Worm (Caenorhabditis elegans) whole organism, late embryonic: ENCODE data around the gene sipa-1.
A peak's percentile ranks its signal among the peaks of the same experiment; 100 is the strongest.

Experiments used
- C08G9.2 ChIP-seq: sonication (generic microtip); optimal IDR thresholded peaks from 2 replicates; lab custom pipeline; 2016; ENCODE audit warnings: mild to moderate bottlenecking, missing genetic modification characterization, moderate library complexity, missing compliant biosample characterization
- C38D4.7 ChIP-seq: fragments of 200-800 bp; sonication (Bioruptor generic); optimal IDR thresholded peaks from 2 replicates; lab custom pipeline; 2018; ENCODE audit warnings: mild to moderate bottlenecking, missing genetic modification characterization, moderate library complexity, missing compliant biosample characterization
- K09A11.1 ChIP-seq: sonication (generic microtip); optimal IDR thresholded peaks from 2 replicates; lab custom pipeline; 2017; ENCODE audit warnings: antibody characterized with exemption, mild to moderate bottlenecking, missing genetic modification characterization, missing compliant biosample characterization; ENCODE audit not compliant: insufficient read depth
- Y22D7AL.16 ChIP-seq: sonication (generic microtip); optimal IDR thresholded peaks from 2 replicates; lab custom pipeline; 2016; ENCODE audit warnings: missing genetic modification characterization, missing compliant biosample characterization
- ceh-14 ChIP-seq: sonication (generic microtip); optimal IDR thresholded peaks from 2 replicates; lab custom pipeline; 2016; ENCODE audit warnings: missing genotype, missing genetic modification characterization, missing compliant biosample characterization
- ceh-18 ChIP-seq: sonication (generic microtip); optimal IDR thresholded peaks from 2 replicates; lab custom pipeline; 2016; ENCODE audit warnings: missing genetic modification characterization, missing compliant biosample characterization
- ceh-2 ChIP-seq: sonication (generic microtip); optimal IDR thresholded peaks from 2 replicates; lab custom pipeline; 2016; ENCODE audit warnings: missing genotype, missing genetic modification characterization, missing compliant biosample characterization
- ceh-24 ChIP-seq: sonication (generic microtip); optimal IDR thresholded peaks from 2 replicates; lab custom pipeline; 2016; ENCODE audit warnings: mild to moderate bottlenecking, missing genetic modification characterization, missing compliant biosample characterization
- ceh-31 ChIP-seq: sonication (generic microtip); optimal IDR thresholded peaks from 2 replicates; lab custom pipeline; 2016; ENCODE audit warnings: missing genetic modification characterization, missing compliant biosample characterization
- ceh-34 ChIP-seq: sonication (generic microtip); optimal IDR thresholded peaks from 2 replicates; lab custom pipeline; 2016; ENCODE audit warnings: mild to moderate bottlenecking, missing genetic modification characterization, missing compliant biosample characterization
- ceh-45 ChIP-seq: fragments of 200-800 bp; sonication (Bioruptor generic); IDR thresholded peaks from 2 replicates; pipeline ENCODE4 v1.3.6; 2022; ENCODE audit warnings: missing genetic modification reagents, missing genetic modification characterization, missing compliant biosample characterization
- ceh-48 ChIP-seq: sonication (generic microtip); optimal IDR thresholded peaks from 2 replicates; lab custom pipeline; 2016; ENCODE audit warnings: missing genetic modification characterization, inconsistent platforms, missing compliant biosample characterization
- ceh-9 ChIP-seq: sonication (generic microtip); optimal IDR thresholded peaks from 2 replicates; lab custom pipeline; 2016; ENCODE audit warnings: mild to moderate bottlenecking, missing genetic modification characterization, inconsistent platforms, missing compliant biosample characterization
- dmd-4 ChIP-seq: sonication (generic microtip); optimal IDR thresholded peaks from 2 replicates; lab custom pipeline; 2016; ENCODE audit warnings: borderline replicate concordance, missing genetic modification characterization, missing compliant biosample characterization
- elt-2 ChIP-seq: sonication (generic microtip); optimal IDR thresholded peaks from 2 replicates; lab custom pipeline; 2016; ENCODE audit warnings: missing genetic modification reagents, missing genetic modification characterization, missing compliant biosample characterization
- ets-4 ChIP-seq: sonication (generic microtip); optimal IDR thresholded peaks from 2 replicates; lab custom pipeline; 2016; ENCODE audit warnings: missing genetic modification characterization, missing compliant biosample characterization
- eyg-1 ChIP-seq: sonication (generic microtip); optimal IDR thresholded peaks from 2 replicates; lab custom pipeline; 2016; ENCODE audit warnings: missing genotype, missing genetic modification characterization, missing compliant biosample characterization
- fax-1 ChIP-seq: sonication (generic microtip); optimal IDR thresholded peaks from 2 replicates; lab custom pipeline; 2016; ENCODE audit warnings: missing genotype, missing genetic modification characterization, missing compliant biosample characterization
- fkh-6 ChIP-seq: sonication (generic microtip); optimal IDR thresholded peaks from 2 replicates; lab custom pipeline; 2016; ENCODE audit warnings: missing genetic modification characterization, missing compliant biosample characterization
- hlh-13 ChIP-seq: fragments of 200-800 bp; sonication (Bioruptor generic); optimal IDR thresholded peaks from 2 replicates; lab custom pipeline; 2018; ENCODE audit warnings: mild to moderate bottlenecking, missing genetic modification characterization, missing compliant biosample characterization
- hlh-15 ChIP-seq: sonication (generic microtip); optimal IDR thresholded peaks from 2 replicates; lab custom pipeline; 2016; ENCODE audit warnings: missing genetic modification characterization, missing compliant biosample characterization
- hlh-30 ChIP-seq: sonication (generic microtip); optimal IDR thresholded peaks from 2 replicates; lab custom pipeline; 2017; ENCODE audit warnings: antibody characterized with exemption, missing genetic modification characterization, missing compliant biosample characterization; ENCODE audit not compliant: insufficient read depth
- hlh-6 ChIP-seq: sonication (generic microtip); optimal IDR thresholded peaks from 2 replicates; lab custom pipeline; 2016; ENCODE audit warnings: missing genotype, missing genetic modification characterization, missing compliant biosample characterization
- hlh-8 ChIP-seq: sonication (generic microtip); optimal IDR thresholded peaks from 2 replicates; lab custom pipeline; 2016; ENCODE audit warnings: missing genotype, missing genetic modification characterization, missing compliant biosample characterization
- lim-6 ChIP-seq: sonication (generic microtip); optimal IDR thresholded peaks from 2 replicates; lab custom pipeline; 2016; ENCODE audit warnings: missing genetic modification characterization, missing compliant biosample characterization
- madf-2 ChIP-seq: sonication (generic microtip); optimal IDR thresholded peaks from 2 replicates; lab custom pipeline; 2017; ENCODE audit warnings: missing genetic modification characterization, missing compliant biosample characterization
- nfya-1 ChIP-seq: sonication (generic microtip); optimal IDR thresholded peaks from 2 replicates; lab custom pipeline; 2017; ENCODE audit warnings: missing genetic modification characterization, mild to moderate bottlenecking, missing compliant biosample characterization, antibody characterized with exemption, moderate library complexity
- nhr-232 ChIP-seq: sonication (generic microtip); optimal IDR thresholded peaks from 2 replicates; lab custom pipeline; 2016; ENCODE audit warnings: missing genetic modification characterization, missing compliant biosample characterization
- pag-3 ChIP-seq: sonication (generic microtip); optimal IDR thresholded peaks from 2 replicates; lab custom pipeline; 2016; ENCODE audit warnings: missing compliant biosample characterization, missing genetic modification characterization, borderline replicate concordance
- pax-1 ChIP-seq: fragments of 150-350 bp; optimal IDR thresholded peaks from 2 replicates; lab custom pipeline; 2014; ENCODE audit warnings: missing biosample characterization, missing genetic modification characterization
- pha-2 ChIP-seq: sonication (generic microtip); optimal IDR thresholded peaks from 2 replicates; lab custom pipeline; 2017; ENCODE audit warnings: mild to moderate bottlenecking, missing genetic modification characterization, missing compliant biosample characterization
- pqm-1 ChIP-seq: sonication (generic microtip); optimal IDR thresholded peaks from 2 replicates; lab custom pipeline; 2016; ENCODE audit warnings: missing genetic modification characterization, missing compliant biosample characterization
- ref-2 ChIP-seq: sonication (generic microtip); optimal IDR thresholded peaks from 2 replicates; lab custom pipeline; 2016; ENCODE audit warnings: missing genetic modification characterization, missing compliant biosample characterization
- rnt-1 ChIP-seq: sonication (generic microtip); optimal IDR thresholded peaks from 2 replicates; lab custom pipeline; 2016; ENCODE audit warnings: missing genetic modification characterization, missing compliant biosample characterization
- sox-4 ChIP-seq: sonication (generic microtip); optimal IDR thresholded peaks from 2 replicates; lab custom pipeline; 2017; ENCODE audit warnings: mild to moderate bottlenecking, missing genetic modification characterization, inconsistent platforms, missing compliant biosample characterization
- tbx-2 ChIP-seq: sonication (generic microtip); optimal IDR thresholded peaks from 2 replicates; lab custom pipeline; 2016; ENCODE audit warnings: missing genetic modification characterization, missing compliant biosample characterization
- tbx-7 ChIP-seq: sonication (generic microtip); optimal IDR thresholded peaks from 2 replicates; lab custom pipeline; 2016; ENCODE audit warnings: missing genotype, missing genetic modification characterization, missing compliant biosample characterization
- unc-42 ChIP-seq: sonication (generic microtip); optimal IDR thresholded peaks from 2 replicates; lab custom pipeline; 2016; ENCODE audit warnings: missing genotype, missing genetic modification characterization, missing compliant biosample characterization
- zip-5 ChIP-seq: sonication (generic microtip); optimal IDR thresholded peaks from 2 replicates; lab custom pipeline; 2016; ENCODE audit warnings: missing genetic modification characterization, missing compliant biosample characterization

Gene sipa-1

ce11 chrV:11648435-11648834 is 11.3 kb upstream of the sipa-1 start:
- no peak for TF ChIP-seq hlh-13
- TF ChIP-seq pag-3 (tag; lab: Kevin White, UChicago), result no peak
- TF ChIP-seq pha-2 (tag; lab: Kevin White, UChicago), result no peak
- TF ChIP-seq pax-1, result no peak
- no peak for TF ChIP-seq C38D4.7 (GFP tag; lab: Kevin White, UChicago)
- TF ChIP-seq K09A11.1 (tag; lab: Kevin White, UChicago), result no peak
- no peak for TF ChIP-seq lim-6 (tag; lab: Kevin White, UChicago)
- no peak for TF ChIP-seq ceh-9 (tag; lab: Kevin White, UChicago)

- TF ChIP-seq nfya-1 (no peak), elt-2 (tag; lab: Kevin White, UChicago) (peak; percentile 46)
These were observed 10.7 kb upstream of the sipa-1 start for ce11 chrV:11647821-11648220.

ce11 chrV:11645244-11645643 is 8.2 kb upstream of the sipa-1 start, which contains the start of gene skp-1:
skp-1 (plus strand) TSS chrV:11645481.
- TF ChIP-seq pax-1 (no peak), hlh-6 (tag; lab: Kevin White, UChicago) (no peak), madf-2 (tag; lab: Kevin White, UChicago) (no peak), ceh-24 (tag; lab: Kevin White, UChicago) (no peak), rnt-1 (tag; lab: Kevin White, UChicago) (no peak), dmd-4 (no peak), ceh-34 (no peak), Y22D7AL.16 (tag; lab: Kevin White, UChicago) (no peak), hlh-15 (tag; lab: Kevin White, UChicago) (no peak), ceh-45 (no peak)

ce11 chrV:11644166-11644565 is 7.1 kb upstream of the sipa-1 start, which contains the start of gene bir-1:
bir-1 (plus strand) TSS chrV:11644477.
- TF ChIP-seq ceh-9 (tag; lab: Kevin White, UChicago), result no peak
- no peak for TF ChIP-seq pag-3 (tag; lab: Kevin White, UChicago)
- peak; percentile 38 for TF ChIP-seq lim-6 (tag; lab: Kevin White, UChicago)
- TF ChIP-seq tbx-2 (tag; lab: Kevin White, UChicago), result peak; percentile 91
- TF ChIP-seq hlh-8 (tag; lab: Kevin White, UChicago), result peak; percentile 70
- TF ChIP-seq ceh-14 (tag; lab: Kevin White, UChicago), result peak; percentile 26
- TF ChIP-seq ref-2 (tag; lab: Kevin White, UChicago), result peak; percentile 39
- TF ChIP-seq hlh-15 (tag; lab: Kevin White, UChicago), result no peak
- peak; percentile 55 for TF ChIP-seq fkh-6
- peak; percentile 54 for TF ChIP-seq unc-42
- TF ChIP-seq eyg-1 (tag; lab: Kevin White, UChicago), result no peak
- peak; percentile 59 for TF ChIP-seq rnt-1 (tag; lab: Kevin White, UChicago)
- TF ChIP-seq hlh-30 (tag; lab: Kevin White, UChicago), result peak; percentile 50
- peak; percentile 89 for TF ChIP-seq C08G9.2 (tag; lab: Kevin White, UChicago)
- TF ChIP-seq ceh-31 (tag; lab: Kevin White, UChicago), result peak; percentile 94
- no peak for TF ChIP-seq sox-4 (tag; lab: Kevin White, UChicago)
- peak; percentile 95 for TF ChIP-seq ceh-48 (tag; lab: Kevin White, UChicago)
- TF ChIP-seq zip-5 (tag; lab: Kevin White, UChicago), result peak; percentile 48
- TF ChIP-seq ets-4 (tag; lab: Kevin White, UChicago), result peak; percentile 86
- TF ChIP-seq tbx-7 (tag; lab: Kevin White, UChicago), result peak; percentile 73
- peak; percentile 34 for TF ChIP-seq pqm-1
- no peak for TF ChIP-seq K09A11.1 (tag; lab: Kevin White, UChicago)
- TF ChIP-seq ceh-2, result peak; percentile 93
- peak; percentile 33 for TF ChIP-seq ceh-18 (tag; lab: Kevin White, UChicago)
- TF ChIP-seq ceh-34, result peak; percentile 13
- peak; percentile 44 for TF ChIP-seq elt-2 (tag; lab: Kevin White, UChicago)
- TF ChIP-seq nhr-232, result no peak
- TF ChIP-seq fax-1 (tag; lab: Kevin White, UChicago), result peak; percentile 35
- TF ChIP-seq nfya-1, result peak; percentile 79
